Worm (Caenorhabditis elegans) whole organism, early embryonic: ENCODE measurements around the gene ced-10.

Experiments
- B0310.2 ChIP-seq: sonication (generic microtip); optimal IDR thresholded peaks from 2 replicates; lab custom pipeline; 2016; ENCODE audit warnings: mild to moderate bottlenecking, missing genetic modification characterization, missing compliant biosample characterization
- flt-1 ChIP-seq: fragments of 200-800 bp; sonication (Bioruptor generic); IDR thresholded peaks from 2 replicates; pipeline ENCODE4 v1.3.6; 2022; ENCODE audit warnings: missing genetic modification characterization, missing compliant biosample characterization
- hmbx-1 ChIP-seq: sonication (generic microtip); optimal IDR thresholded peaks from 2 replicates; lab custom pipeline; 2016; ENCODE audit warnings: mild to moderate bottlenecking, missing genetic modification characterization, missing compliant biosample characterization
- hmg-4 ChIP-seq: fragments of 200-800 bp; sonication (Bioruptor generic); optimal IDR thresholded peaks from 2 replicates; lab custom pipeline; 2018; ENCODE audit warnings: mild to moderate bottlenecking, missing genetic modification characterization, missing compliant biosample characterization
- tbx-37 ChIP-seq: fragments of 200-800 bp; sonication (Bioruptor generic); conservative IDR thresholded peaks from 2 replicates; pipeline ENCODE4 v1.3.6; 2022; ENCODE audit warnings: missing genetic modification reagents, missing genetic modification characterization, missing compliant biosample characterization

DNA sequence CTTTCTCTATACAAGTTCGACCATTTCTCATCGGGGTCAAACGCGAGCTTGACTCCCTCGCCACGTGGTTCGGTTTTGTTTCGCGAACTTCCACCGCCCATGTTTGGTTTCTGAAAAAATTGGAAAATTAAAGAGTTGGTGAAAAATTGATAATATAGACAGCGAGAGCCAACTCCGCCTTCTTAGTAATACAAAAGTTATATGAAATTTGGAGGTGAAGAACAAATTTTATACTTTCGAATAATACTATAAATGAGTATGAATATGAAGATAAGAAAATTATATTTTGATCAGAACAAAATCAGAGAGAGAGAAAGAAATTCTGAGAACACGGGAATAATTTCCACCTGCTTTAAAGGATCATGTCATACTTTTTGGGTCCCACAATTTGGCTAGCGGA lies 48.0 kb upstream of the ced-10 start, which contains the start of gene osm-9:
- TF ChIP-seq B0310.2 (tag; lab: Kevin White, UChicago) (no peak), tbx-37 (GFP tag; lab: Robert Waterston, UW) (no peak), hmg-4 (GFP tag; lab: Kevin White, UChicago) (no peak), flt-1 (GFP tag; lab: Robert Waterston, UW) (no peak), hmbx-1 (tag; lab: Kevin White, UChicago) (no peak)
